Worm (Caenorhabditis elegans) whole organism, L4 larva: ENCODE data around the gene nasp-1.

Source experiments
- D1046.2 ChIP-seq: fragments of 200-800 bp; sonication (Bioruptor generic); IDR thresholded peaks from 2 replicates; pipeline ENCODE4 v1.3.6; 2022; ENCODE audit warnings: missing genetic modification characterization, missing compliant biosample characterization
- F10B5.3 ChIP-seq: sonication (generic microtip); optimal IDR thresholded peaks from 2 replicates; lab custom pipeline; 2016; ENCODE audit warnings: mild to moderate bottlenecking, missing genetic modification characterization, missing compliant biosample characterization
- F37D6.2 ChIP-seq: sonication (generic microtip); optimal IDR thresholded peaks from 2 replicates; lab custom pipeline; 2016; ENCODE audit warnings: mild to moderate bottlenecking, missing genetic modification characterization, missing compliant biosample characterization
- T20F7.1 ChIP-seq: fragments of 200-800 bp; sonication (Bioruptor generic); optimal IDR thresholded peaks from 2 replicates; lab custom pipeline; 2018; ENCODE audit warnings: mild to moderate bottlenecking, missing genetic modification characterization, missing compliant biosample characterization
- Y105C5A.15 ChIP-seq: fragments of 200-800 bp; sonication (Bioruptor generic); IDR thresholded peaks from 2 replicates; pipeline ENCODE4 v1.3.6; 2022; ENCODE audit warnings: missing genetic modification characterization, missing compliant biosample characterization
- Y75B8A.6 ChIP-seq: fragments of 200-800 bp; sonication (Bioruptor generic); IDR thresholded peaks from 2 replicates; pipeline ENCODE4 v1.3.6; 2022; ENCODE audit warnings: missing genetic modification reagents, missing genetic modification characterization, missing compliant biosample characterization
- ZK546.5 ChIP-seq, 2 experiments: sonication (generic microtip); optimal IDR thresholded peaks; 2 replicates each; lab custom pipeline; 2017; ENCODE audit warnings: missing biosample characterization in 2 of 2, missing genetic modification characterization in 2 of 2
- aha-1 ChIP-seq: fragments of 150-350 bp; peaks from one replicate; lab custom pipeline; 2014; ENCODE audit warnings: missing biosample characterization, missing genetic modification characterization
- ceh-32 ChIP-seq: sonication (generic microtip); optimal IDR thresholded peaks from 2 replicates; lab custom pipeline; 2016; ENCODE audit warnings: mild to moderate bottlenecking, missing genetic modification characterization, missing compliant biosample characterization; ENCODE audit not compliant: poor library complexity
- ceh-82 ChIP-seq: sonication (generic microtip); optimal IDR thresholded peaks from 2 replicates; lab custom pipeline; 2017; ENCODE audit warnings: missing biosample characterization, missing genetic modification characterization
- cey-2 ChIP-seq: sonication (generic microtip); optimal IDR thresholded peaks from 3 replicates; lab custom pipeline; 2017; ENCODE audit warnings: missing genetic modification characterization, mild to moderate bottlenecking, missing compliant biosample characterization, antibody characterized with exemption, borderline replicate concordance; ENCODE audit not compliant: insufficient read depth
- ctbp-1 ChIP-seq: fragments of 200-800 bp; sonication (Bioruptor generic); IDR thresholded peaks from 2 replicates; pipeline ENCODE4 v1.3.6; 2022; ENCODE audit warnings: missing genetic modification reagents, missing genetic modification characterization, missing compliant biosample characterization
- daf-8 ChIP-seq: fragments of 200-800 bp; sonication (Bioruptor generic); IDR thresholded peaks from 2 replicates; pipeline ENCODE4 v1.3.6; 2022; ENCODE audit warnings: missing genetic modification characterization, missing compliant biosample characterization
- dmd-6 ChIP-seq: fragments of 200-800 bp; sonication (Bioruptor generic); IDR thresholded peaks from 2 replicates; pipeline ENCODE4 v1.3.6; 2022; ENCODE audit warnings: missing genetic modification reagents, missing genetic modification characterization, missing compliant biosample characterization
- dmd-8 ChIP-seq: fragments of 200-800 bp; sonication (Bioruptor generic); IDR thresholded peaks from 2 replicates; pipeline ENCODE4 v1.3.6; 2022; ENCODE audit warnings: missing genetic modification characterization, missing compliant biosample characterization
- dmd-9 ChIP-seq: fragments of 200-800 bp; sonication (Bioruptor generic); IDR thresholded peaks from 2 replicates; pipeline ENCODE4 v1.3.6; 2022; ENCODE audit warnings: missing genetic modification reagents, missing genetic modification characterization, missing compliant biosample characterization
- hif-1 ChIP-seq, 2 experiments: sonication (generic microtip); optimal IDR thresholded peaks; 2 replicates each; lab custom pipeline; 2016 to 2017; ENCODE audit warnings: missing compliant biosample characterization in 2 of 2, missing genetic modification characterization in 2 of 2, missing genetic modification reagents in 2 of 2, missing genotype in 2 of 2, mild to moderate bottlenecking in 1 of 2
- jun-1 ChIP-seq: fragments of 150-350 bp; optimal IDR thresholded peaks from 2 replicates; lab custom pipeline; 2014; ENCODE audit warnings: missing biosample characterization, missing genetic modification reagents, missing genetic modification characterization
- lin-1 ChIP-seq: fragments of 200-800 bp; sonication (Bioruptor generic); IDR thresholded peaks from 2 replicates; pipeline ENCODE4 v1.3.6; 2022; ENCODE audit warnings: missing genetic modification reagents, missing genetic modification characterization, missing compliant biosample characterization
- lin-38 ChIP-seq: fragments of 200-800 bp; sonication (Bioruptor generic); IDR thresholded peaks from 2 replicates; pipeline ENCODE4 v1.3.6; 2022; ENCODE audit warnings: missing genetic modification reagents, missing genetic modification characterization, missing compliant biosample characterization
- lsy-2 ChIP-seq, 2 experiments: fragments of 150-350 bp in 1 of 2; sonication (generic microtip) in 1 of 2; optimal IDR thresholded peaks; 2 replicates each; lab custom pipeline; 2014 to 2017; ENCODE audit warnings: missing biosample characterization in 2 of 2, missing genetic modification characterization in 2 of 2
- mdt-29 ChIP-seq: fragments of 200-800 bp; sonication (Bioruptor generic); IDR thresholded peaks from 2 replicates; pipeline ENCODE4 v1.3.6; 2022; ENCODE audit warnings: missing genetic modification reagents, missing genetic modification characterization, missing compliant biosample characterization
- mxl-2 ChIP-seq: fragments of 200-800 bp; sonication (Bioruptor generic); conservative IDR thresholded peaks from 2 replicates; pipeline ENCODE4 v1.3.6; 2022; ENCODE audit warnings: missing genetic modification reagents, missing genetic modification characterization, missing compliant biosample characterization
- mxl-3 ChIP-seq: fragments of 200-800 bp; sonication (Bioruptor generic); optimal IDR thresholded peaks from 2 replicates; lab custom pipeline; 2018; ENCODE audit warnings: mild to moderate bottlenecking, missing genetic modification characterization, missing compliant biosample characterization
- nhr-10 ChIP-seq: fragments of 150-350 bp; optimal IDR thresholded peaks from 2 replicates; lab custom pipeline; 2014; ENCODE audit warnings: missing biosample characterization, missing genetic modification characterization
- nhr-102 ChIP-seq: sonication (generic microtip); optimal IDR thresholded peaks from 2 replicates; lab custom pipeline; 2016; ENCODE audit warnings: mild to moderate bottlenecking, missing genetic modification characterization, moderate library complexity, missing compliant biosample characterization
- nhr-42 ChIP-seq: fragments of 200-800 bp; sonication (Bioruptor generic); IDR thresholded peaks from 2 replicates; pipeline ENCODE4 v1.3.6; 2022; ENCODE audit warnings: missing genetic modification characterization, missing compliant biosample characterization
- php-3 ChIP-seq: fragments of 200-800 bp; sonication (Bioruptor generic); IDR thresholded peaks from 2 replicates; pipeline ENCODE4 v1.3.6; 2022; ENCODE audit warnings: missing genetic modification reagents, missing genetic modification characterization, missing compliant biosample characterization
- pqm-1 ChIP-seq: sonication (generic microtip); optimal IDR thresholded peaks from 2 replicates; lab custom pipeline; 2017; ENCODE audit warnings: missing biosample characterization, missing genetic modification characterization
- unc-39 ChIP-seq: sonication (generic microtip); optimal IDR thresholded peaks from 2 replicates; lab custom pipeline; 2017; ENCODE audit warnings: missing biosample characterization, missing genetic modification characterization
- unc-62 ChIP-seq, 3 experiments: fragments of 150-350 bp in 1 of 3; sonication (generic microtip); optimal IDR thresholded peaks in 2 of 3; peaks in 1 of 3; 1 replicate in 1 of 3; 2 replicates in 2 of 3; lab custom pipeline; 2014 to 2017; ENCODE audit warnings: missing biosample characterization in 3 of 3, missing genetic modification characterization in 3 of 3, missing genetic modification reagents in 3 of 3, missing genotype in 1 of 3
- vab-7 ChIP-seq: fragments of 200-800 bp; sonication (Bioruptor generic); IDR thresholded peaks from 2 replicates; pipeline ENCODE4 v1.3.6; 2022; ENCODE audit warnings: missing genetic modification reagents, missing genetic modification characterization, missing compliant biosample characterization
- zip-2 ChIP-seq: fragments of 150-350 bp; optimal IDR thresholded peaks from 2 replicates; lab custom pipeline; 2014; ENCODE audit warnings: missing biosample characterization, missing genetic modification characterization
- ztf-11 ChIP-seq: fragments of 150-350 bp; optimal IDR thresholded peaks from 2 replicates; lab custom pipeline; 2014; ENCODE audit warnings: missing biosample characterization, missing genetic modification characterization
- ztf-7 ChIP-seq: fragments of 150-350 bp; optimal IDR thresholded peaks from 2 replicates; lab custom pipeline; 2014; ENCODE audit warnings: missing biosample characterization, missing genetic modification characterization

nasp-1 gene

DNA sequence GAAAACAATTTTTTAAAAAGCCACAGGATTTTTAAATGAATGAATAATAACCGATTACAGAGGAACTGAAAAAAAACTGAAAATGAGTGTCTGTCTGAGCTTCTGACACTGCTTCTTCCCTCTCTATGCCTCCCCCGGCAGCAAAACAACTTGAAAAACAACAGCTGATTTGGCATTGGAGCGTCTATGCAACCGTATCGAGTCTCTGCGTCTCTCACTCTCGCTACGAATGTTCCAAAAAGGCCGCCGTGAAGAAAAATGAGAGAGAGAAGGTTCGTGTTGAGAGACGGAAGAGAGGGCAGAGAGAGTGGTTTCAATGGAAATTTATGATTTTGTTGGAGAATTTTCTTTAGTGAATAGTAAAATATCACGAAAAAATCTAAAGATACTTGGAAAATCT is 3.4 kb upstream of the nasp-1 start (continued):
- no peak for TF ChIP-seq lin-1
- TF ChIP-seq ztf-11 (tag; lab: Kevin White, UChicago) = no peak
- 0 out of 2 replicates have a peak, but pooled peaks have one; percentile 11 for TF ChIP-seq nhr-42
- TF ChIP-seq dmd-8 (GFP tag; lab: Robert Waterston, UW) = no peak
- TF ChIP-seq F10B5.3 = no peak
- no peak for TF ChIP-seq T20F7.1 (GFP tag; lab: Kevin White, UChicago)
- TF ChIP-seq daf-8 (GFP tag; lab: Robert Waterston, UW) = no peak
- TF ChIP-seq ZK546.5 (tag; optimal IDR thresholded peaks at IDR 0.05; lab: Kevin White, UChicago) = no peak
- TF ChIP-seq ceh-32 (tag; lab: Kevin White, UChicago) = no peak
- TF ChIP-seq lin-38 (GFP tag; lab: Robert Waterston, UW) = peak; percentile 83
- no peak for TF ChIP-seq cey-2 (tag; lab: Kevin White, UChicago)
- no peak for TF ChIP-seq Y105C5A.15 (GFP tag; lab: Robert Waterston, UW)
- TF ChIP-seq dmd-6 (GFP tag; lab: Robert Waterston, UW) = peak; percentile 49; the same call in 1 of the 2 replicates
- no peak for TF ChIP-seq ceh-82 (tag; lab: Kevin White, UChicago)
- TF ChIP-seq jun-1 = no peak
- TF ChIP-seq F37D6.2 = no peak
- no peak for TF ChIP-seq dmd-9
- peak in 1 of 2 experiments; percentile 48 for TF ChIP-seq hif-1 (tag; optimal IDR thresholded peaks at IDR 0.05; lab: Kevin White, UChicago)
- TF ChIP-seq vab-7 (GFP tag; lab: Robert Waterston, UW) = no peak
- no peak for TF ChIP-seq D1046.2
- peak; percentile 73 for TF ChIP-seq pqm-1
- no peak for TF ChIP-seq ztf-7
- TF ChIP-seq ctbp-1 = no peak
- TF ChIP-seq lsy-2 (tag; optimal IDR thresholded peaks at IDR 0.05; lab: Kevin White, UChicago) = peak in 1 of 2 experiments; percentile 85
- TF ChIP-seq unc-62 (GFP tag; optimal IDR thresholded peaks at IDR 0.05 in 1 of 2; lab: Kevin White, UChicago) = peak in 1 of 2 experiments; percentile 75
- no peak for TF ChIP-seq unc-62 (tag; optimal IDR thresholded peaks at IDR 0.05; lab: Kevin White, UChicago)
- TF ChIP-seq mdt-29 (GFP tag; lab: Robert Waterston, UW) = no peak

DNA sequence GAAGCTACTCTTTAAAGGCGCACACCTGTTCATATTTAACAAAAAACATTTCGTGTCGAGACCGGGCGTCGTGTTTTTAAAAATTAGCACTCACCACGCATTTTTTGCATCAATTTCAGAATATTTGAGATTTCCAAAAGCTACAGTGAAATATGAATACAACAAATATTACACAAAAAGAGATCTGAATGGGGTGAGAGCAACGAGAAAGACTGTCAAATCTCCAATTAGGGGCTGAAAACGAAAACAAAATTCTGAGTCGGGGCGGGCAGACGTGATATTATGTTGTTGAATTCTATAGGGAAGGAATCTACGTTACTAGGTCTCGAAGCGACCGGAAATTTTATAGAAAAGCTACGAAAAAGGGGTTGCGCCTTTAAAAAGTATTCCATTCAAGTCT is 2.8 kb upstream of the nasp-1 start, which contains the start of gene C09H10.5:
Gene C09H10.5, minus strand, starts transcription at position 101 of the 400 bp plus-strand sequence.
- TF ChIP-seq php-3 (GFP tag; lab: Robert Waterston, UW) (no peak), unc-62 (GFP tag; optimal IDR thresholded peaks at IDR 0.05 in 1 of 2; lab: Kevin White, UChicago) (peak in 1 of 2 experiments; percentile 17), unc-62 (tag; optimal IDR thresholded peaks at IDR 0.05; lab: Kevin White, UChicago) (no peak)

DNA sequence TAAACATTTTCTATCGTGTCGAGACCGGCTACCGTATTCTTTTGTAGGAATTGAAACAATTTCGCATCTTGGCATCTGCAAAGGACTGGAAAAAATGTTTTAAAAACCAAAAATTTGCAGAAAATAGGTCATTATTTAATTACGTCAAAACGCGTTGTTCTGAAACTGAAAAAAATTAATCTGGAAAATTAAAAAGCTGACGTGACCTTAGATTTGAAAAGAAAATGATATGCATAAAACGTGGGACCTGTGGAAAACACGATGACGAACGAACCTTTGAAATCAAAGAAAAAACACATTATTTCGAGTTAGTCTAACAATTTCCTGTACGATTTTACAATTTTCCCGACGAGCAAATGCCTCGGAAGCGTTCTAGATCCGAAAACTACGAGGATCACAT is 2.2 kb upstream of the nasp-1 start, which contains the start of gene C09H10.9:
Gene C09H10.9, plus strand, starts transcription at position 301 of the 400 bp plus-strand sequence.
- no peak for TF ChIP-seq dmd-6 (GFP tag; lab: Robert Waterston, UW)
- TF ChIP-seq nhr-102 = no peak
- no peak for TF ChIP-seq mxl-3 (GFP tag; lab: Kevin White, UChicago)
- no peak for TF ChIP-seq zip-2
- peak; percentile 89 for TF ChIP-seq aha-1 (tag; lab: Kevin White, UChicago)
- no peak for TF ChIP-seq unc-39 (tag; lab: Kevin White, UChicago)
- no peak for TF ChIP-seq nhr-10

ce11 chrII:11107828-11108227 is 1.4 kb downstream of the nasp-1 start, which contains the start of gene apc-17:
Gene apc-17 (plus strand): TSS chrII:11108128.
- no peak for TF ChIP-seq mxl-2 (GFP tag; lab: Robert Waterston, UW)
- TF ChIP-seq Y75B8A.6 (GFP tag; lab: Robert Waterston, UW) = no peak
- TF ChIP-seq, all 104 proteins: peak for 0
